Worm (Caenorhabditis elegans) whole organism, young adult: ENCODE data around the gene F23F1.5.

ENCODE experiments used
- B0261.1 ChIP-seq: sonication (generic microtip); optimal IDR thresholded peaks from 2 replicates; lab custom pipeline; 2016; ENCODE audit warnings: mild to moderate bottlenecking, missing genetic modification characterization, moderate library complexity, missing compliant biosample characterization
- C06A6.2 ChIP-seq: fragments of 200-800 bp; sonication (Bioruptor generic); conservative IDR thresholded peaks from 2 replicates; pipeline ENCODE4 v1.3.6; 2022; ENCODE audit warnings: missing genetic modification characterization, missing compliant biosample characterization
- akir-1 ChIP-seq: fragments of 200-800 bp; sonication (Bioruptor generic); optimal IDR thresholded peaks from 2 replicates; lab custom pipeline; 2018; ENCODE audit warnings: mild to moderate bottlenecking, missing genetic modification characterization, moderate library complexity, missing compliant biosample characterization
- cebp-2 ChIP-seq: fragments of 200-800 bp; sonication (Bioruptor generic); IDR thresholded peaks from 2 replicates; pipeline ENCODE4 v1.3.6; 2022; ENCODE audit warnings: missing genetic modification characterization, missing compliant biosample characterization
- ceh-91 ChIP-seq: fragments of 200-800 bp; sonication (Bioruptor generic); IDR thresholded peaks from 2 replicates; pipeline ENCODE4 v1.3.6; 2022; ENCODE audit warnings: missing genetic modification reagents, missing genetic modification characterization, missing compliant biosample characterization
- pbrm-1 ChIP-seq: fragments of 200-800 bp; sonication (Bioruptor generic); IDR thresholded peaks from 2 replicates; pipeline ENCODE4 v1.3.6; 2022; ENCODE audit warnings: missing genetic modification reagents, missing genetic modification characterization, missing compliant biosample characterization
- snpc-1.1 ChIP-seq: sonication (generic microtip); optimal IDR thresholded peaks from 2 replicates; lab custom pipeline; 2017; ENCODE audit warnings: missing genetic modification characterization, mild to moderate bottlenecking, missing compliant biosample characterization, antibody characterized with exemption, moderate library complexity, missing genotype, missing genetic modification reagents; ENCODE audit not compliant: insufficient read depth
- snpc-4 ChIP-seq, 5 experiments: fragments of 150-350 bp in 1 of 5; sonication (generic microtip) in 4 of 5; optimal IDR thresholded peaks; 2 replicates each; lab custom pipeline; 2014 to 2018; ENCODE audit warnings: missing genetic modification characterization in 5 of 5, missing biosample characterization in 3 of 5, antibody characterized with exemption in 2 of 5, mild to moderate bottlenecking in 2 of 5, missing compliant biosample characterization in 2 of 5, missing genotype in 2 of 5, moderate library complexity in 2 of 5, missing genetic modification reagents in 1 of 5

ce11 chrII:47280-47679 lies 15.9 kb upstream of the F23F1.5 start, which contains the start of gene C23H3.5:
- TF ChIP-seq B0261.1 (tag; lab: Kevin White, UChicago) (no peak), cebp-2 (GFP tag; lab: Robert Waterston, UW) (no peak), C06A6.2 (no peak), snpc-4 (GFP tag; optimal IDR thresholded peaks at IDR 0.05; lab: Kevin White, UChicago) (no peak), snpc-4 (tag; optimal IDR thresholded peaks at IDR 0.05; lab: Kevin White, UChicago) (no peak), snpc-1.1 (no peak), akir-1 (no peak), ceh-91 (no peak), pbrm-1 (GFP tag; lab: Robert Waterston, UW) (no peak)
